Worm (Caenorhabditis elegans): Measurements from ENCODE around the gene fbxb-84.

DNA sequence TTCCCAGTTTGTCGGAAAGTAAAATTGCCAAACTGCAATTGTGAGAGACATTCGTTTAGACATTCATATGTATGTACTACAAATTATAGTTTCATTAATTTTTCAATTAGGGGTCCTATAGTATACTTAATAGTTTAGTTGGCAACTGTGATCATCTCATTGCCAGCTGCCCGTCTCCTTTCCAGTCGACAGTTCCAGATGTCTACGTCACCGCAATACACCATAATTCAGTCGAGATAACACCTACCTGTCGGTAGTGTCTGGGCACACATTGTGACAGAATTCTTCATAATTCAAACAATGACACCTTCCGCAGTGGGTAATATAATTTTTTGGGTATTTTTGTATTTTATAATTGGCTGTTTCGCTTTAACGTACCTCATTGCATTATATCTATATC is 27.2 kb upstream of the fbxb-84 start, which contains the start of gene F40G9.19:
- TF ChIP-seq pha-4 (tag; optimal IDR thresholded peaks at IDR 0.05) (no peak), drap-1 (GFP tag; optimal IDR thresholded peaks at IDR 0.05) (no peak), lin-32 (GFP tag; optimal IDR thresholded peaks at IDR 0.05) (no peak)
